Fruit fly (Drosophila melanogaster) whole organism, embryonic: ENCODE data around the gene CG32811.

Experiments used
- B-H1 ChIP-seq: fragments of 200-800 bp; sonication (Bioruptor generic); IDR thresholded peaks from 3 replicates; pipeline ENCODE4 v1.3.6; 2022; ENCODE audit warnings: missing biosample characterization, missing genetic modification characterization
- B-H2 ChIP-seq: fragments of 200-800 bp; sonication (Bioruptor generic); optimal IDR thresholded peaks from 2 replicates; lab custom pipeline; 2018; ENCODE audit warnings: missing biosample characterization, mild to moderate bottlenecking, missing genetic modification characterization
- CG10979 ChIP-seq: fragments of 200-800 bp; sonication (Bioruptor generic); optimal IDR thresholded peaks from 2 replicates; lab custom pipeline; 2018; ENCODE audit warnings: missing biosample characterization, mild to moderate bottlenecking, missing genetic modification characterization, moderate library complexity
- CG11696 ChIP-seq: fragments of 200-800 bp; sonication (Bioruptor generic); IDR thresholded peaks from 2 replicates; pipeline ENCODE4 v1.3.6; 2022; ENCODE audit warnings: missing biosample characterization, missing genetic modification characterization
- CG12104 ChIP-seq: fragments of 200-800 bp; sonication (Bioruptor generic); optimal IDR thresholded peaks from 3 replicates; lab custom pipeline; 2016; ENCODE audit warnings: missing biosample characterization, missing genetic modification characterization
- CG12769 ChIP-seq: fragments of 200-800 bp; sonication (Bioruptor generic); optimal IDR thresholded peaks from 2 replicates; lab custom pipeline; 2019; ENCODE audit warnings: missing biosample characterization, mild to moderate bottlenecking, missing genetic modification characterization, moderate library complexity
- CG15601 ChIP-seq: fragments of 200-800 bp; sonication (Bioruptor generic); optimal IDR thresholded peaks from 3 replicates; lab custom pipeline; 2019; ENCODE audit warnings: missing biosample characterization, mild to moderate bottlenecking, missing genetic modification characterization, moderate library complexity
- CG17802 ChIP-seq: fragments of 200-800 bp; sonication (Bioruptor generic); optimal IDR thresholded peaks from 2 replicates; lab custom pipeline; 2018; ENCODE audit warnings: missing biosample characterization, mild to moderate bottlenecking, missing genetic modification characterization, moderate library complexity
- CG17912 ChIP-seq: fragments of 200-800 bp; sonication (Bioruptor generic); optimal IDR thresholded peaks from 2 replicates; lab custom pipeline; 2018; ENCODE audit warnings: missing biosample characterization, mild to moderate bottlenecking, missing genetic modification characterization
- CG2678 ChIP-seq: fragments of 200-800 bp; sonication (Bioruptor generic); optimal IDR thresholded peaks from 3 replicates; lab custom pipeline; 2019; ENCODE audit warnings: missing biosample characterization, mild to moderate bottlenecking, missing genetic modification characterization, moderate library complexity
- CG32767 ChIP-seq: fragments of 200-800 bp; sonication (Bioruptor generic); IDR thresholded peaks from 2 replicates; pipeline ENCODE4 v1.3.6; 2022; ENCODE audit warnings: missing biosample characterization, missing genetic modification characterization
- CG3847 ChIP-seq: fragments of 200-800 bp; sonication (Bioruptor generic); IDR thresholded peaks from 2 replicates; pipeline ENCODE4 v1.3.6; 2022; ENCODE audit warnings: missing biosample characterization, missing genetic modification characterization
- CG4707 ChIP-seq: fragments of 200-800 bp; sonication (Bioruptor generic); optimal IDR thresholded peaks from 2 replicates; lab custom pipeline; 2018; ENCODE audit warnings: missing biosample characterization, mild to moderate bottlenecking, missing genetic modification characterization, moderate library complexity
- CG5953 ChIP-seq: fragments of 200-800 bp; sonication (Bioruptor generic); IDR thresholded peaks from 2 replicates; pipeline ENCODE4 v1.3.6; 2022; ENCODE audit warnings: missing biosample characterization, missing genetic modification characterization
- CG6272 ChIP-seq: fragments of 200-800 bp; sonication (Bioruptor generic); IDR thresholded peaks from 2 replicates; pipeline ENCODE4 v1.3.6; 2022; ENCODE audit warnings: missing biosample characterization, missing genetic modification characterization
- CG7357 ChIP-seq: fragments of 200-800 bp; sonication (Bioruptor generic); IDR thresholded peaks from 3 replicates; pipeline ENCODE4 v1.3.6; 2022; ENCODE audit warnings: missing biosample characterization, missing genetic modification characterization
- CG7556 ChIP-seq: fragments of 200-800 bp; sonication (Bioruptor generic); optimal IDR thresholded peaks from 2 replicates; lab custom pipeline; 2017; ENCODE audit warnings: missing biosample characterization, mild to moderate bottlenecking, missing genetic modification characterization
- CG8089 ChIP-seq: fragments of 200-800 bp; sonication (Bioruptor generic); optimal IDR thresholded peaks from 3 replicates; lab custom pipeline; 2016; ENCODE audit warnings: missing biosample characterization, missing genetic modification characterization
- CG8765 ChIP-seq: fragments of 200-800 bp; sonication (Bioruptor generic); IDR thresholded peaks from 2 replicates; pipeline ENCODE4 v1.3.6; 2022; ENCODE audit warnings: missing biosample characterization, missing genetic modification characterization
- CG9437 ChIP-seq: fragments of 200-800 bp; sonication (Bioruptor generic); optimal IDR thresholded peaks from 2 replicates; lab custom pipeline; 2018; ENCODE audit warnings: missing biosample characterization, mild to moderate bottlenecking, missing genetic modification characterization
- CoRest ChIP-seq: fragments of 200-800 bp; sonication (Bioruptor generic); optimal IDR thresholded peaks from 3 replicates; lab custom pipeline; 2018; ENCODE audit warnings: missing biosample characterization, mild to moderate bottlenecking, missing genetic modification characterization, moderate library complexity
- CrebB ChIP-seq: fragments of 200-800 bp; sonication (Bioruptor generic); optimal IDR thresholded peaks from 3 replicates; lab custom pipeline; 2018; ENCODE audit warnings: missing biosample characterization, mild to moderate bottlenecking, missing genetic modification characterization
- Dip3 ChIP-seq: fragments of 200-800 bp; sonication (Bioruptor generic); optimal IDR thresholded peaks from 3 replicates; lab custom pipeline; 2016; ENCODE audit warnings: missing biosample characterization, missing genetic modification characterization
- Dll ChIP-seq: fragments of 200-800 bp; sonication (Bioruptor generic); IDR thresholded peaks from 4 replicates; pipeline ENCODE4 v1.3.6; 2022; ENCODE audit warnings: missing biosample characterization, missing genetic modification characterization; ENCODE audit not compliant: partially characterized antibody
- Gsc ChIP-seq: fragments of 200-800 bp; sonication (Bioruptor generic); IDR thresholded peaks from 2 replicates; pipeline ENCODE4 v1.3.6; 2022; ENCODE audit warnings: missing biosample characterization, missing genetic modification characterization
- Gug ChIP-seq: fragments of 200-800 bp; sonication (Bioruptor generic); IDR thresholded peaks from 4 replicates; pipeline ENCODE4 v1.3.6; 2022; ENCODE audit warnings: missing biosample characterization, missing genetic modification characterization
- Hr78 ChIP-seq, 2 experiments: fragments of 200-800 bp in 1 of 2; fragments of >200 bp in 1 of 2; sonication (Bioruptor generic) in 1 of 2; optimal IDR thresholded peaks; 2 replicates each; lab custom pipeline; 2017 to 2019; ENCODE audit warnings: missing biosample characterization in 2 of 2, missing genetic modification characterization in 2 of 2, mild to moderate bottlenecking in 1 of 2, moderate library complexity in 1 of 2
- Jarid2 ChIP-seq: fragments of 200-800 bp; sonication (Bioruptor generic); optimal IDR thresholded peaks from 3 replicates; lab custom pipeline; 2017; ENCODE audit warnings: mild to moderate bottlenecking, missing biosample characterization, missing genetic modification reagents, missing genetic modification characterization
- NK7.1 ChIP-seq: fragments of 200-800 bp; sonication (Bioruptor generic); optimal IDR thresholded peaks from 3 replicates; lab custom pipeline; 2016; ENCODE audit warnings: missing biosample characterization, missing genetic modification characterization
- NfI ChIP-seq: fragments of 200-800 bp; sonication (Bioruptor generic); optimal IDR thresholded peaks from 3 replicates; lab custom pipeline; 2018; ENCODE audit warnings: missing biosample characterization, mild to moderate bottlenecking, missing genetic modification characterization, moderate library complexity
- bcd ChIP-seq: fragments of 200-800 bp; sonication (Bioruptor generic); optimal IDR thresholded peaks from 2 replicates; lab custom pipeline; 2017; ENCODE audit warnings: missing biosample characterization, mild to moderate bottlenecking, missing genetic modification characterization
- crol ChIP-seq: fragments of 200-800 bp; sonication (Bioruptor generic); IDR thresholded peaks from 2 replicates; pipeline ENCODE4 v1.3.6; 2022; ENCODE audit warnings: missing biosample characterization, missing genetic modification characterization
- cwo ChIP-seq: fragments of 200-800 bp; sonication (Bioruptor generic); optimal IDR thresholded peaks from 3 replicates; lab custom pipeline; 2017; ENCODE audit warnings: missing biosample characterization, missing genetic modification characterization, mild to moderate bottlenecking, moderate library complexity, missing genetic modification reagents
- en ChIP-seq: fragments of 200-800 bp; sonication (Bioruptor generic); optimal IDR thresholded peaks from 2 replicates; lab custom pipeline; 2016; ENCODE audit warnings: missing biosample characterization, missing genetic modification characterization
- ewg ChIP-seq: fragments of 200-800 bp; sonication (Bioruptor generic); optimal IDR thresholded peaks from 3 replicates; lab custom pipeline; 2017; ENCODE audit warnings: mild to moderate bottlenecking, missing biosample characterization, missing genetic modification reagents, missing genetic modification characterization
- grn ChIP-seq: fragments of 200-800 bp; sonication (Bioruptor generic); optimal IDR thresholded peaks from 3 replicates; lab custom pipeline; 2017; ENCODE audit warnings: missing biosample characterization, missing genetic modification characterization
- lab ChIP-seq: fragments of 200-800 bp; sonication (Bioruptor generic); optimal IDR thresholded peaks from 3 replicates; lab custom pipeline; 2017; ENCODE audit warnings: missing biosample characterization, missing genetic modification characterization, mild to moderate bottlenecking, moderate library complexity, missing genetic modification reagents
- luna ChIP-seq: fragments of 200-800 bp; sonication (Bioruptor generic); optimal IDR thresholded peaks from 2 replicates; lab custom pipeline; 2016; ENCODE audit warnings: missing biosample characterization, missing genetic modification characterization
- rib ChIP-seq: fragments of 200-800 bp; sonication (Bioruptor generic); IDR thresholded peaks from 2 replicates; pipeline ENCODE4 v1.3.6; 2022; ENCODE audit warnings: missing biosample characterization, missing genetic modification characterization
- salm ChIP-seq: fragments of 200-800 bp; sonication (Bioruptor generic); optimal IDR thresholded peaks from 2 replicates; lab custom pipeline; 2018; ENCODE audit warnings: missing biosample characterization, mild to moderate bottlenecking, missing genetic modification characterization
- sens ChIP-seq: fragments of 200-800 bp; sonication (Bioruptor generic); peaks from one replicate; lab custom pipeline; 2016; ENCODE audit warnings: missing biosample characterization, missing genetic modification characterization
- sisA ChIP-seq: fragments of 200-800 bp; sonication (Bioruptor generic); IDR thresholded peaks from 2 replicates; pipeline ENCODE4 v1.3.6; 2022; ENCODE audit warnings: missing biosample characterization, missing genetic modification characterization
- slbo ChIP-seq: fragments of 200-800 bp; sonication (Bioruptor generic); IDR thresholded peaks from 2 replicates; pipeline ENCODE4 v1.3.6; 2022; ENCODE audit warnings: missing biosample characterization, missing genetic modification characterization
- sob ChIP-seq: fragments of 200-800 bp; sonication (Bioruptor generic); IDR thresholded peaks from 2 replicates; pipeline ENCODE4 v1.3.6; 2022; ENCODE audit warnings: missing biosample characterization, missing genetic modification characterization
- sug ChIP-seq: fragments of 200-800 bp; optimal IDR thresholded peaks from 2 replicates; lab custom pipeline; 2019; ENCODE audit warnings: missing biosample characterization, mild to moderate bottlenecking, missing genetic modification characterization, moderate library complexity
- tna ChIP-seq: fragments of 200-800 bp; sonication (Bioruptor generic); IDR thresholded peaks from 2 replicates; pipeline ENCODE4 v1.3.6; 2022; ENCODE audit warnings: missing biosample characterization, missing genetic modification characterization; ENCODE audit not compliant: partially characterized antibody
- trh ChIP-seq: fragments of 200-800 bp; sonication (Bioruptor generic); optimal IDR thresholded peaks from 2 replicates; lab custom pipeline; 2016; ENCODE audit warnings: missing biosample characterization, missing genetic modification characterization
- wdn ChIP-seq: fragments of 200-800 bp; sonication (Bioruptor generic); IDR thresholded peaks from 2 replicates; pipeline ENCODE4 v1.3.6; 2022; ENCODE audit warnings: missing biosample characterization, missing genetic modification characterization
- zen2 ChIP-seq: fragments of 200-800 bp; sonication (Bioruptor generic); IDR thresholded peaks from 3 replicates; pipeline ENCODE4 v1.3.6; 2022; ENCODE audit warnings: missing biosample characterization, missing genetic modification characterization; ENCODE audit not compliant: partially characterized antibody

Gene CG32811

DNA sequence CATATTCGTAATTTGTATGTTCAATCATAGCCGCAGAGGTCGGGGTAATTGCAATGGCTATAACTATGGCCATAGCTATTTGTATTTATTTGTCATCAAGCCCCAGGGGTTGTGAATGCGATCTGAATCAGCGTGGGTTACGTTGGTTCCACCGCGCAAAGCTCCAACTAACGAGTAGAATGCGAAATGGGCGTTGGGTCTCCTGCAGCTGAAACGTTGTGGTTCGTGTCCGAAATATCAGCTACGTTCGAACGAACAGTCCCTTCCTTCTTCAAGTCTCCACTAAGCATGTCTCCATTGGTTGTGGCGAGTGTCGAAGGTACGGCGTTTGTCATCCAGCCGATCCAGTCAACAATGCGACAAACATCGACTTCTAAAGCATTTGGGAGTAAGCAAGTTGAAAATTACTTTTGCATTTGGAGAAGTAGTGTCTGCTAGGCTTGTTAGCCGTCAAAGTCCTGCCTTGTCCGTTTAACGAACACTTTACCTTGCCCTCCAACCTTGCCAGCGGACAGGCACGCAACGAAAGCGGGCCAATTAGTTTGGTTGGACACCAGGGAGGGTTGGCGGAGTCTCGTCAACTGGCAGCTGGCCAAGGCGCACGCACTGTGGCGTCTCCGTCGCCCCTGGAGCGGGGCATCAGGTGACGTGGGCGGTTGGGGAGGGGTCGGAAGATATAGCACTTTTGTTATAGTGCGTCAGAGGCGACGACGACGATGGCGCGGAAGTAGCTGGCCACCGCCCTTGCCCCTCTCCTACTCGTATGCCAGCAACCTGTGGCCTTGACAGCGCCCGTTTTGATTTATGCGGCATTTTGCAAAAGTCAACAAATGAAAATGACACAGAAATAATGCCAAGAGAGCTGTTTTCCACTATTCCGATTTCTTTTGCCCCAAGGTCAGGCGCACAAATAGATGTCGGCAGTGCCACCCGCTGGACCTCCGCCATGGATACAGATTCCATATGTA lies 11.0 kb downstream of the CG32811 start, which contains the start of gene CG32812 (continued):
- TF ChIP-seq CG12104 (GFP tag; lab: Kevin White, UChicago) = no peak
- TF ChIP-seq Dll = no peak
- no peak for TF ChIP-seq CG6272
- TF ChIP-seq B-H2 = no peak
- TF ChIP-seq sisA (GFP tag; lab: Robert Waterston, UW) = no peak
- no peak for TF ChIP-seq lab (GFP tag; lab: Kevin White, UChicago)
- TF ChIP-seq ewg (GFP tag; lab: Kevin White, UChicago) = no peak
- TF ChIP-seq wdn (GFP tag; lab: Robert Waterston, UW) = no peak
- TF ChIP-seq CG5953 (GFP tag; lab: Robert Waterston, UW) = no peak
- TF ChIP-seq sug (tag; lab: Kevin White, UChicago) = no peak
- peak; percentile 35 for TF ChIP-seq sens (GFP tag; lab: Kevin White, UChicago)
- TF ChIP-seq CG3847 (GFP tag; lab: Robert Waterston, UW) = no peak
- TF ChIP-seq en (GFP tag; lab: Kevin White, UChicago) = no peak
- TF ChIP-seq cwo (GFP tag; lab: Kevin White, UChicago) = peak; percentile 13
- no peak for TF ChIP-seq CG17912
- TF ChIP-seq CG11696 (GFP tag; lab: Robert Waterston, UW) = no peak
- peak; percentile 64 for TF ChIP-seq CG9437 (GFP tag; lab: Kevin White, UChicago)
- no peak for TF ChIP-seq tna (GFP tag; lab: Robert Waterston, UW)
- TF ChIP-seq B-H1 = no peak
- TF ChIP-seq zen2 (GFP tag; lab: Robert Waterston, UW) = no peak
- TF ChIP-seq Gug = no peak
- TF ChIP-seq NfI = peak; percentile 25
- TF ChIP-seq CG32767 (GFP tag; lab: Robert Waterston, UW) = no peak
- no peak for TF ChIP-seq CG10979 (tag; lab: Kevin White, UChicago)
- TF ChIP-seq salm (tag; lab: Kevin White, UChicago) = no peak
- no peak for TF ChIP-seq grn
- no peak for TF ChIP-seq rib (GFP tag; lab: Robert Waterston, UW)
- TF ChIP-seq CrebB (tag; lab: Kevin White, UChicago) = no peak
- TF ChIP-seq CG7357 = no peak
- no peak for TF ChIP-seq CG7556
- TF ChIP-seq CG4707 (GFP tag; lab: Kevin White, UChicago) = no peak
- no peak for TF ChIP-seq CoRest (tag; lab: Kevin White, UChicago)
- no peak for TF ChIP-seq slbo (GFP tag; lab: Robert Waterston, UW)
- TF ChIP-seq Jarid2 (GFP tag; lab: Kevin White, UChicago) = no peak
- TF ChIP-seq CG15601 (tag; lab: Kevin White, UChicago) = no peak
- peak in 1 of 2 experiments; percentile 48 for TF ChIP-seq Hr78 (GFP tag; optimal IDR thresholded peaks at IDR 0.05; lab: Kevin White, UChicago)
- no peak for TF ChIP-seq Dip3 (GFP tag; lab: Kevin White, UChicago)
- TF ChIP-seq NK7.1 = no peak
- TF ChIP-seq CG17802 (tag; lab: Kevin White, UChicago) = no peak
- peak; percentile 83 for TF ChIP-seq crol (GFP tag; lab: Robert Waterston, UW)
- no peak for TF ChIP-seq trh (GFP tag; lab: Kevin White, UChicago)
- peak; percentile 81 for TF ChIP-seq CG12769 (tag; lab: Kevin White, UChicago)
- no peak for TF ChIP-seq CG2678 (tag; lab: Kevin White, UChicago)
- TF ChIP-seq luna (GFP tag; lab: Kevin White, UChicago) = no peak
- no peak for TF ChIP-seq sob (GFP tag; lab: Robert Waterston, UW)
- no peak for TF ChIP-seq CG8765 (GFP tag; lab: Robert Waterston, UW)
- no peak for TF ChIP-seq CG8089
- no peak for TF ChIP-seq Gsc (GFP tag; lab: Robert Waterston, UW)
- no peak for TF ChIP-seq bcd (GFP tag; lab: Kevin White, UChicago)
